Worm (Caenorhabditis elegans): ENCODE results near the gene lep-2.
A peak's percentile ranks its signal among the peaks of the same experiment; 100 is the strongest.

Gene lep-2

ce11 chrIV:957820-958219 lies 34.3 kb upstream of the lep-2 start (continued):
- TF ChIP-seq set-16 (GFP tag; IDR thresholded peaks at IDR 0.05) (no peak), ceh-44 (GFP tag; IDR thresholded peaks at IDR 0.05) (no peak), lsy-2 (tag; optimal IDR thresholded peaks at IDR 0.05) (peak; percentile 35 to 77), nhr-102 (tag; optimal IDR thresholded peaks at IDR 0.05) (no peak), pqm-1 (tag; optimal IDR thresholded peaks at IDR 0.05) (peak; percentile 57), zip-2 (tag; optimal IDR thresholded peaks at IDR 0.05) (no peak), T20F7.1 (GFP tag; optimal IDR thresholded peaks at IDR 0.05) (peak; percentile 29), madf-5 (GFP tag; IDR thresholded peaks at IDR 0.05) (no peak)

DNA sequence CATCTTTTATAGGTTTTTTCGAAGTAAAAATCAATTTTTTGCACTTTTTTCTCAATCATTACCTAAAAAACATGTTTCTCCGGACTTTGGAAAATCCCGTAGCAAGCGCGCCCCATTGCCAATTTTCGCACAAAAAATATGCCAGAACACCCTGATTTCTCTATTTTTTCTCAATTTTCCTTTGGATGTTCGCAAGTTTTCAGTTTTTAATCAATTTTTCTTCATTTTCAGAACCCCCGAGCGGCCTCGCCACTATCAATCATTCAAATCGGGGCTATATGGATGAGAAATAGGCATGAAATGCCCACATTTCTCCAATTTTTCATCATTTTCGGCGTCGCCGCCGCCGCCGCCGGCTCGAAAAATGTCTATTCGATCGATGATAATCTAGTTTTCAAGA lies 32.9 kb upstream of the lep-2 start, which contains the start of gene plx-1:
TSS of gene plx-1 (plus strand) at position 301 of the 400 bp plus-strand sequence.
- TF ChIP-seq ztf-7 (tag; optimal IDR thresholded peaks at IDR 0.05) (no peak), dmd-6 (GFP tag; IDR thresholded peaks at IDR 0.05) (no peak), F37D6.2 (tag; optimal IDR thresholded peaks at IDR 0.05) (no peak), unc-130 (GFP tag; optimal IDR thresholded peaks at IDR 0.05) (no peak), nhr-41 (GFP tag; IDR thresholded peaks at IDR 0.05) (no peak), Y5F2A.4 (GFP tag; optimal IDR thresholded peaks at IDR 0.05) (no peak), nhr-76 (tag; optimal IDR thresholded peaks at IDR 0.05) (no peak), ctbp-1 (GFP tag; IDR thresholded peaks at IDR 0.05) (no peak), unc-39 (tag; optimal IDR thresholded peaks at IDR 0.05) (no peak), spr-3 (GFP tag; optimal IDR thresholded peaks at IDR 0.05) (no peak), mdl-1 (tag; optimal IDR thresholded peaks at IDR 0.05) (no peak), D1046.2 (GFP tag; IDR thresholded peaks at IDR 0.05) (no peak), lin-15B (tag; optimal IDR thresholded peaks at IDR 0.05) (no peak), sdz-12 (GFP tag; optimal IDR thresholded peaks at IDR 0.05) (no peak), Y75B8A.6 (GFP tag; IDR thresholded peaks at IDR 0.05) (no peak)

ce11 chrIV:960177-960576 lies 31.9 kb upstream of the lep-2 start:
- no peak for TF ChIP-seq T26A8.4 (GFP tag; IDR thresholded peaks at IDR 0.05)
- TF ChIP-seq tra-1 (GFP tag; IDR thresholded peaks at IDR 0.05) = no peak
- no peak for TF ChIP-seq ceh-82 (tag; optimal IDR thresholded peaks at IDR 0.05)
- TF ChIP-seq sdz-12 (GFP tag; optimal IDR thresholded peaks at IDR 0.05) = no peak

ce11 chrIV:961862-962261 lies 30.2 kb upstream of the lep-2 start:
- TF ChIP-seq mxl-3 (GFP tag; optimal IDR thresholded peaks at IDR 0.05) (no peak), snpc-1.2 (GFP tag; IDR thresholded peaks at IDR 0.05) (no peak), aha-1 (tag) (no peak), daf-16 (GFP tag; optimal IDR thresholded peaks at IDR 0.05) (no peak), daf-16 (tag; optimal IDR thresholded peaks at IDR 0.05) (no peak), ctbp-1 (GFP tag; IDR thresholded peaks at IDR 0.05) (no peak), gei-8 (GFP tag; optimal IDR thresholded peaks at IDR 0.05) (no peak), aly-2 (tag; optimal IDR thresholded peaks at IDR 0.05) (no peak)

DNA sequence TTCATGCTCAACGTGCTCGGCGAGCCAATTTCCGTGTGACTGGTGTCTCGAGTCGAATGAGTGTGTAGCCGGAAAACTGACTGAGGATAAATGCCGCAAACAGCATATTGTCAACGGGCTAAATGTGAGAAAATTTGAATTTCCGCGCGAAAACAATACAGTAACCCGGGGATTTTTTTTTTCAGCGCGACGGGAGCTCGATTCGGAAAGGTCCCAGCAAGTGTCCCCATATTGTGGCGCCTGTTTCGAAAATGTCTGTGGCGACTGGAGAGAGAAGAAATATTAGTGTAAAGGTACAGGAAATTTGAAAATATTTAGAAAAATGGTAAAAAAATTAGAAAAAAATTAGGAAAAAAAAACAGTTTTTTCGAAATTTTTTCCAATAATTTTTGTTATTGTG lies 21.0 kb upstream of the lep-2 start:
- TF ChIP-seq ceh-28 (tag; optimal IDR thresholded peaks at IDR 0.05) = no peak
- peak; percentile 95 for TF ChIP-seq aha-1 (tag)
- TF ChIP-seq dmd-6 (GFP tag; IDR thresholded peaks at IDR 0.05) = no peak
- no peak for TF ChIP-seq hlh-11 (tag; optimal IDR thresholded peaks at IDR 0.05)
- no peak for TF ChIP-seq zip-11 (GFP tag; IDR thresholded peaks at IDR 0.05)

Measured in whole organism, L4 larva.